Fruit fly (Drosophila melanogaster): Measurements from ENCODE around the gene CG14634.

CG14634 gene

dm6 chrX:841038-841437, 21.4 kb upstream of the CG14634 start:
- TF ChIP-seq CG11696 (GFP tag; IDR thresholded peaks at IDR 0.05): no peak
- 0 out of 2 replicates have a peak, but pooled peaks have one; percentile 13 for TF ChIP-seq vvl (GFP tag; IDR thresholded peaks at IDR 0.05)
- no peak for TF ChIP-seq CG2202 (tag; optimal IDR thresholded peaks at IDR 0.05)
- TF ChIP-seq tna (GFP tag; IDR thresholded peaks at IDR 0.05; ENCODE audit: partially characterized antibody): no peak
- TF ChIP-seq twi (tag; optimal IDR thresholded peaks at IDR 0.05): peak; percentile 20
- peak; percentile 68 for TF ChIP-seq CG6854 (GFP tag; optimal IDR thresholded peaks at IDR 0.05)
- TF ChIP-seq Trl (optimal IDR thresholded peaks at IDR 0.05): peak; percentile 50 to 54
- peak; percentile 11 for TF ChIP-seq Trl (GFP tag; optimal IDR thresholded peaks at IDR 0.05)
- TF ChIP-seq CG7987 (GFP tag; optimal IDR thresholded peaks at IDR 0.05): peak; percentile 0
- TF ChIP-seq phol (tag; optimal IDR thresholded peaks at IDR 0.05): peak; percentile 40
- TF ChIP-seq Vsx1 (GFP tag; optimal IDR thresholded peaks at IDR 0.05): no peak
- peak; percentile 14 for TF ChIP-seq pzg (GFP tag; optimal IDR thresholded peaks at IDR 0.05)
- TF ChIP-seq CG8290 (GFP tag; optimal IDR thresholded peaks at IDR 0.05): peak; percentile 20
- peak; percentile 24 to 45 for TF ChIP-seq CG8290 (tag; optimal IDR thresholded peaks at IDR 0.05)
- peak; percentile 24 for TF ChIP-seq CG15514 (GFP tag; optimal IDR thresholded peaks at IDR 0.05)
- TF ChIP-seq stwl (tag; optimal IDR thresholded peaks at IDR 0.05): peak; percentile 28
- TF ChIP-seq scrt (GFP tag; optimal IDR thresholded peaks at IDR 0.05): peak; percentile 41
- no peak for TF ChIP-seq CG3847 (GFP tag; IDR thresholded peaks at IDR 0.05)
- TF ChIP-seq sob (GFP tag; IDR thresholded peaks at IDR 0.05): 0 out of 2 replicates have a peak, but pooled peaks have one; percentile 9
- TF ChIP-seq CG10274 (GFP tag; optimal IDR thresholded peaks at IDR 0.05): no peak
- no peak for TF ChIP-seq CG8281 (tag; optimal IDR thresholded peaks at IDR 0.05)
- TF ChIP-seq CG6813 (GFP tag; optimal IDR thresholded peaks at IDR 0.05): peak; percentile 8
- 0 out of 2 replicates have a peak, but pooled peaks have one; percentile 13 for TF ChIP-seq Rfx (GFP tag; IDR thresholded peaks at IDR 0.05)
- no peak for TF ChIP-seq bab2 (GFP tag; optimal IDR thresholded peaks at IDR 0.05)
- no peak for TF ChIP-seq CG6791 (GFP tag; IDR thresholded peaks at IDR 0.05; ENCODE audit: partially characterized antibody)
- TF ChIP-seq tin (GFP tag; optimal IDR thresholded peaks at IDR 0.05): no peak
- no peak for TF ChIP-seq zf30C (GFP tag; optimal IDR thresholded peaks at IDR 0.05)
- peak; percentile 20 for TF ChIP-seq ewg (GFP tag; optimal IDR thresholded peaks at IDR 0.05)
- TF ChIP-seq CG10267 (tag; optimal IDR thresholded peaks at IDR 0.05): peak; percentile 76
- no peak for TF ChIP-seq unc-4 (GFP tag; IDR thresholded peaks at IDR 0.05; ENCODE audit: partially characterized antibody)
- TF ChIP-seq cad (GFP tag; optimal IDR thresholded peaks at IDR 0.05): peak; percentile 73
- peak; percentile 17; the same call in 1 of the 2 replicates for TF ChIP-seq CG4360 (GFP tag; IDR thresholded peaks at IDR 0.05)
- no peak for TF ChIP-seq CG17359 (tag; optimal IDR thresholded peaks at IDR 0.05)
- TF ChIP-seq CG10321 (GFP tag; IDR thresholded peaks at IDR 0.05): no peak
- TF ChIP-seq CG11456 (GFP tag; IDR thresholded peaks at IDR 0.05): 0 out of 3 replicates have a peak, but pooled peaks have one; percentile 29
- TF ChIP-seq her (GFP tag; optimal IDR thresholded peaks at IDR 0.05): no peak
- TF ChIP-seq CG18262 (tag; optimal IDR thresholded peaks at IDR 0.05): no peak
- TF ChIP-seq ab (GFP tag; optimal IDR thresholded peaks at IDR 0.05): no peak
- peak; percentile 70; the same call in 2 of the 3 replicates for TF ChIP-seq CG34422 (GFP tag; IDR thresholded peaks at IDR 0.05)
- TF ChIP-seq dm (GFP tag; optimal IDR thresholded peaks at IDR 0.05): peak; percentile 12
- peak; percentile 78 for TF ChIP-seq seq (GFP tag; IDR thresholded peaks at IDR 0.05)
- TF ChIP-seq Med (GFP tag): peak; percentile 22
- TF ChIP-seq Adf1 (GFP tag; IDR thresholded peaks at IDR 0.05): no peak
- TF ChIP-seq CG6654 (GFP tag; optimal IDR thresholded peaks at IDR 0.05): peak; percentile 99
